Fruit fly (Drosophila melanogaster) whole organism, embryonic: Measurements from ENCODE around the gene CG14054.

Experiments
- Ada2b ChIP-seq: fragments of 200-800 bp; sonication (Bioruptor generic); IDR thresholded peaks from 2 replicates; pipeline ENCODE4 v1.3.6; 2022; ENCODE audit warnings: missing biosample characterization, missing genetic modification characterization
- Aef1 ChIP-seq: fragments of 200-800 bp; sonication (Bioruptor generic); IDR thresholded peaks from 3 replicates; pipeline ENCODE4 v1.3.6; 2022; ENCODE audit warnings: missing biosample characterization, missing genetic modification characterization
- BtbVII ChIP-seq: fragments of 200-800 bp; sonication (Bioruptor generic); optimal IDR thresholded peaks from 3 replicates; lab custom pipeline; 2017; ENCODE audit warnings: missing biosample characterization, mild to moderate bottlenecking, missing genetic modification characterization
- CG10209 ChIP-seq: fragments of 200-800 bp; sonication (Bioruptor generic); optimal IDR thresholded peaks from 3 replicates; lab custom pipeline; 2017; ENCODE audit warnings: missing biosample characterization, mild to moderate bottlenecking, missing genetic modification characterization, missing genetic modification reagents
- CG11085 ChIP-seq: fragments of 200-800 bp; sonication (Bioruptor generic); IDR thresholded peaks from 2 replicates; pipeline ENCODE4 v1.3.6; 2022; ENCODE audit warnings: missing biosample characterization, missing genetic modification characterization
- CG12942 ChIP-seq: fragments of 200-800 bp; sonication (Bioruptor generic); optimal IDR thresholded peaks from 3 replicates; lab custom pipeline; 2016; ENCODE audit warnings: missing biosample characterization, missing genetic modification characterization
- CG13424 ChIP-seq: fragments of 200-800 bp; sonication (Bioruptor generic); optimal IDR thresholded peaks from 2 replicates; lab custom pipeline; 2019; ENCODE audit warnings: missing biosample characterization, mild to moderate bottlenecking, missing genetic modification characterization, moderate library complexity
- CG1529 ChIP-seq: fragments of 200-800 bp; sonication (Bioruptor generic); optimal IDR thresholded peaks from 3 replicates; lab custom pipeline; 2018; ENCODE audit warnings: missing biosample characterization, missing genetic modification characterization
- CG16779 ChIP-seq: fragments of 200-800 bp; sonication (Bioruptor generic); IDR thresholded peaks from 2 replicates; pipeline ENCODE4 v1.3.6; 2022; ENCODE audit warnings: missing biosample characterization, missing genetic modification characterization
- CG17385 ChIP-seq: fragments of 200-800 bp; sonication (Bioruptor generic); optimal IDR thresholded peaks from 3 replicates; lab custom pipeline; 2018; ENCODE audit warnings: missing biosample characterization, mild to moderate bottlenecking, missing genetic modification characterization
- CG18011 ChIP-seq: fragments of 200-800 bp; sonication (Bioruptor generic); optimal IDR thresholded peaks from 2 replicates; lab custom pipeline; 2017; ENCODE audit warnings: missing biosample characterization, missing genetic modification characterization, mild to moderate bottlenecking, moderate library complexity, missing genotype
- CG2889 ChIP-seq: fragments of 200-800 bp; sonication (Bioruptor generic); IDR thresholded peaks from 3 replicates; pipeline ENCODE4 v1.3.6; 2022; ENCODE audit warnings: missing biosample characterization, missing genetic modification characterization
- CG3163 ChIP-seq: fragments of 200-800 bp; sonication (Bioruptor generic); optimal IDR thresholded peaks from 3 replicates; lab custom pipeline; 2016; ENCODE audit warnings: missing biosample characterization, missing genetic modification characterization
- CG32767 ChIP-seq: fragments of 200-800 bp; sonication (Bioruptor generic); IDR thresholded peaks from 2 replicates; pipeline ENCODE4 v1.3.6; 2022; ENCODE audit warnings: missing biosample characterization, missing genetic modification characterization
- CG34224 ChIP-seq: fragments of 200-800 bp; sonication (Bioruptor generic); IDR thresholded peaks from 3 replicates; pipeline ENCODE4 v1.3.6; 2022; ENCODE audit warnings: missing biosample characterization, missing genetic modification characterization; ENCODE audit not compliant: partially characterized antibody
- CG34422 ChIP-seq: fragments of 200-800 bp; sonication (Bioruptor generic); IDR thresholded peaks from 3 replicates; pipeline ENCODE4 v1.3.6; 2022; ENCODE audit warnings: missing biosample characterization, missing genetic modification characterization
- CG42726 ChIP-seq: fragments of 200-800 bp; sonication (Bioruptor generic); IDR thresholded peaks from 2 replicates; pipeline ENCODE4 v1.3.6; 2022; ENCODE audit warnings: missing biosample characterization, missing genetic modification characterization; ENCODE audit not compliant: partially characterized antibody
- CG4424 ChIP-seq: fragments of 200-800 bp; sonication (Bioruptor generic); optimal IDR thresholded peaks from 3 replicates; lab custom pipeline; 2016; ENCODE audit warnings: missing biosample characterization, missing genetic modification characterization
- CG6254 ChIP-seq: fragments of 200-800 bp; sonication (Bioruptor generic); optimal IDR thresholded peaks from 3 replicates; lab custom pipeline; 2017; ENCODE audit warnings: mild to moderate bottlenecking, missing biosample characterization, missing genetic modification reagents, missing genetic modification characterization
- CG6654 ChIP-seq: fragments of 200-800 bp; sonication (Bioruptor generic); optimal IDR thresholded peaks from 2 replicates; lab custom pipeline; 2017; ENCODE audit warnings: missing biosample characterization, mild to moderate bottlenecking, missing genetic modification characterization
- Deaf1 ChIP-seq: fragments of 200-800 bp; optimal IDR thresholded peaks from 3 replicates; lab custom pipeline; 2019; ENCODE audit warnings: missing biosample characterization, mild to moderate bottlenecking, missing genetic modification characterization, moderate library complexity
- Ets97D ChIP-seq: fragments of 200-800 bp; sonication (Bioruptor generic); optimal IDR thresholded peaks from 3 replicates; lab custom pipeline; 2016; ENCODE audit warnings: missing biosample characterization, missing genetic modification characterization
- HLHmδ ChIP-seq: fragments of 200-800 bp; sonication (Bioruptor generic); optimal IDR thresholded peaks from 2 replicates; lab custom pipeline; 2018; ENCODE audit warnings: missing biosample characterization, mild to moderate bottlenecking, missing genetic modification characterization, moderate library complexity
- Med ChIP-seq: fragments of 200-800 bp; sonication (Bioruptor generic); peaks from one replicate; lab custom pipeline; 2016; ENCODE audit warnings: missing biosample characterization, missing genetic modification characterization, mild to moderate bottlenecking, inconsistent platforms, moderate library complexity
- Side ChIP-seq: fragments of 200-800 bp; sonication (Bioruptor generic); optimal IDR thresholded peaks from 2 replicates; lab custom pipeline; 2016; ENCODE audit warnings: missing biosample characterization, missing genetic modification characterization
- ac ChIP-seq: fragments of 200-800 bp; sonication (Bioruptor generic); optimal IDR thresholded peaks from 3 replicates; lab custom pipeline; 2017; ENCODE audit warnings: missing biosample characterization, mild to moderate bottlenecking, missing genetic modification characterization
- ap ChIP-seq: fragments of 200-800 bp; sonication (Bioruptor generic); IDR thresholded peaks from 2 replicates; pipeline ENCODE4 v1.3.6; 2022; ENCODE audit warnings: missing biosample characterization, missing genetic modification characterization
- ara ChIP-seq: fragments of 200-800 bp; sonication (Bioruptor generic); IDR thresholded peaks from 2 replicates; pipeline ENCODE4 v1.3.6; 2022; ENCODE audit warnings: missing biosample characterization, missing genetic modification characterization
- bsh ChIP-seq, 2 experiments: fragments of 200-800 bp; sonication (Bioruptor generic); optimal IDR thresholded peaks; 2 replicates each; lab custom pipeline; 2017 to 2018; ENCODE audit warnings: mild to moderate bottlenecking in 2 of 2, missing biosample characterization in 2 of 2, missing genetic modification characterization in 2 of 2, moderate library complexity in 1 of 2
- cg ChIP-seq: fragments of 200-800 bp; sonication (Bioruptor generic); optimal IDR thresholded peaks from 3 replicates; lab custom pipeline; 2019; ENCODE audit warnings: missing biosample characterization, mild to moderate bottlenecking, missing genetic modification characterization, moderate library complexity
- chif ChIP-seq, 2 experiments: fragments of 200-800 bp; sonication (Bioruptor generic); optimal IDR thresholded peaks; 3 replicates each; lab custom pipeline; 2016; ENCODE audit warnings: missing biosample characterization in 2 of 2, missing genetic modification characterization in 2 of 2
- corto ChIP-seq: fragments of 200-800 bp; sonication (Bioruptor generic); optimal IDR thresholded peaks from 2 replicates; lab custom pipeline; 2016; ENCODE audit warnings: missing biosample characterization, mild to moderate bottlenecking, missing genetic modification characterization, moderate library complexity
- eyg ChIP-seq: fragments of 200-800 bp; sonication (Bioruptor generic); optimal IDR thresholded peaks from 3 replicates; lab custom pipeline; 2016; ENCODE audit warnings: missing biosample characterization, missing genetic modification characterization
- fd64A ChIP-seq: fragments of 200-800 bp; sonication (Bioruptor generic); optimal IDR thresholded peaks from 3 replicates; lab custom pipeline; 2018; ENCODE audit warnings: missing biosample characterization, mild to moderate bottlenecking, missing genetic modification characterization
- grau ChIP-seq: fragments of 200-800 bp; optimal IDR thresholded peaks from 3 replicates; lab custom pipeline; 2019; ENCODE audit warnings: missing biosample characterization, mild to moderate bottlenecking, missing genetic modification characterization, moderate library complexity
- hkb ChIP-seq, 2 experiments: fragments of 200-800 bp in 1 of 2; fragments of >200 bp in 1 of 2; sonication (Bioruptor generic) in 1 of 2; IDR thresholded peaks in 1 of 2; optimal IDR thresholded peaks in 1 of 2; 2 replicates each; pipeline versions ENCODE4 v1.3.6 to Lab custom; 2017 to 2022; ENCODE audit warnings: missing biosample characterization in 1 of 2, missing genetic modification characterization in 1 of 2
- hth ChIP-seq: fragments of >200 bp; optimal IDR thresholded peaks from 2 replicates; lab custom pipeline; 2017; ENCODE audit warnings: inconsistent platforms
- jigr1 ChIP-seq: fragments of 200-800 bp; sonication (Bioruptor generic); IDR thresholded peaks from 3 replicates; pipeline ENCODE4 v1.3.6; 2022; ENCODE audit warnings: missing biosample characterization, missing genetic modification characterization
- mam ChIP-seq: fragments of 200-800 bp; sonication (Bioruptor generic); optimal IDR thresholded peaks from 3 replicates; lab custom pipeline; 2016; ENCODE audit warnings: missing biosample characterization, missing genetic modification characterization
- nerfin-1 ChIP-seq: fragments of 200-800 bp; sonication (Bioruptor generic); optimal IDR thresholded peaks from 3 replicates; lab custom pipeline; 2019; ENCODE audit warnings: missing biosample characterization, mild to moderate bottlenecking, missing genetic modification characterization, moderate library complexity
- pb ChIP-seq: fragments of 200-800 bp; sonication (Bioruptor generic); optimal IDR thresholded peaks from 3 replicates; lab custom pipeline; 2016; ENCODE audit warnings: missing biosample characterization, missing genetic modification characterization
- pita ChIP-seq: fragments of 200-800 bp; sonication (Bioruptor generic); optimal IDR thresholded peaks from 2 replicates; lab custom pipeline; 2017; ENCODE audit warnings: missing biosample characterization, mild to moderate bottlenecking, missing genetic modification characterization
- scrt ChIP-seq: fragments of 200-800 bp; sonication (Bioruptor generic); optimal IDR thresholded peaks from 2 replicates; lab custom pipeline; 2018; ENCODE audit warnings: missing biosample characterization, mild to moderate bottlenecking, missing genetic modification characterization, moderate library complexity
- shn ChIP-seq: fragments of 200-800 bp; sonication (Bioruptor generic); optimal IDR thresholded peaks from 3 replicates; lab custom pipeline; 2016; ENCODE audit warnings: missing biosample characterization, missing genetic modification characterization
- ssp ChIP-seq: fragments of 200-800 bp; sonication (Bioruptor generic); IDR thresholded peaks from 2 replicates; pipeline ENCODE4 v1.3.6; 2022; ENCODE audit warnings: missing biosample characterization, missing genetic modification characterization
- tin ChIP-seq: fragments of 200-800 bp; sonication (Bioruptor generic); optimal IDR thresholded peaks from 3 replicates; lab custom pipeline; 2016; ENCODE audit warnings: missing biosample characterization, missing genetic modification characterization
- twi ChIP-seq: fragments of 200-800 bp; optimal IDR thresholded peaks from 2 replicates; lab custom pipeline; 2019; ENCODE audit warnings: missing biosample characterization, mild to moderate bottlenecking, missing genetic modification characterization, moderate library complexity
- unpg ChIP-seq: fragments of 200-800 bp; sonication (Bioruptor generic); optimal IDR thresholded peaks from 3 replicates; lab custom pipeline; 2018; ENCODE audit warnings: missing biosample characterization, mild to moderate bottlenecking, missing genetic modification characterization, moderate library complexity
- wdn ChIP-seq: fragments of 200-800 bp; sonication (Bioruptor generic); IDR thresholded peaks from 2 replicates; pipeline ENCODE4 v1.3.6; 2022; ENCODE audit warnings: missing biosample characterization, missing genetic modification characterization
- zfh1 ChIP-seq: fragments of 200-800 bp; sonication (Bioruptor generic); IDR thresholded peaks from 3 replicates; pipeline ENCODE4 v1.3.6; 2022; ENCODE audit warnings: missing biosample characterization, missing genetic modification characterization

CG14054 gene

DNA sequence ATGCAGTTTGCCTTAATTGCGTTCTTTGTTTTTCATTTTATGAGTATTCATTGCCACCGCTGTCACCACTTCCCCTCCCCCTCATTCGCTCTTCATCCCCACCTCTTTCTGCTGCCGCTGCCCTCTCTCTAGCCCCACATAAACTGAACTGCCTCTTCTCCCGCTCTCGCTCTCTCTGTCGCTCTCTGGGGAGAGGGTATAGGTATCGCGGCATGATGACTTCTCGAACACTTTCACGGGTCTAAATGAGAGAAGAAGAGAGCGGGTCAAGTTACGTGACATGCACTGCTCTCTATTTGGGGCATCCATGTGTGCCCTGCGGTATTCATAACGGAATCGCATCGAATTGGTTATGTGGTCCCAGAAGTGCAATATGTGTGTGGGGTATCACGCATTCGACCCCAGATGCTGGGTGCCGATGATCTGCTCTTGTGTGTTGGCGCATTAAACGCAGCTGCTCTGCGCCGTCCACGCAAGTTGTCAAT, 17.6 kb upstream of the CG14054 start (continued):
- TF ChIP-seq chif (GFP tag; optimal IDR thresholded peaks at IDR 0.05; lab: Kevin White, UChicago) = peak; percentile 80 to 85
- peak; percentile 77 for TF ChIP-seq Ada2b (GFP tag; lab: Robert Waterston, UW)
- TF ChIP-seq CG2889 (GFP tag; lab: Robert Waterston, UW) = peak; percentile 56; the same call in 1 of the 3 replicates
- peak; percentile 88 for TF ChIP-seq zfh1
- TF ChIP-seq nerfin-1 (tag; lab: Kevin White, UChicago) = peak; percentile 48
- TF ChIP-seq CG1529 = peak; percentile 85
- peak; percentile 48 for TF ChIP-seq scrt
- TF ChIP-seq ssp (GFP tag; lab: Robert Waterston, UW) = peak; percentile 72
- TF ChIP-seq CG6254 = peak; percentile 73
- no peak for TF ChIP-seq cg (GFP tag; lab: Kevin White, UChicago)
- TF ChIP-seq mam (GFP tag; lab: Kevin White, UChicago) = peak; percentile 84
- TF ChIP-seq fd64A (GFP tag; lab: Kevin White, UChicago) = peak; percentile 61
- TF ChIP-seq CG13424 (tag; lab: Kevin White, UChicago) = peak; percentile 73
- peak; percentile 69 for TF ChIP-seq CG10209 (GFP tag; lab: Kevin White, UChicago)
- no peak for TF ChIP-seq CG42726 (GFP tag; lab: Robert Waterston, UW)
- TF ChIP-seq hth (lab: Kevin White, UChicago) = no peak
- peak; percentile 82 for TF ChIP-seq Aef1 (GFP tag; lab: Robert Waterston, UW)
- TF ChIP-seq Deaf1 (tag; lab: Kevin White, UChicago) = peak; percentile 44
- TF ChIP-seq Ets97D (GFP tag; lab: Kevin White, UChicago) = peak; percentile 63
- TF ChIP-seq CG16779 (GFP tag; lab: Robert Waterston, UW) = no peak
- peak; percentile 77 for TF ChIP-seq corto (GFP tag; lab: Kevin White, UChicago)
- peak; percentile 83 for TF ChIP-seq unpg (GFP tag; lab: Kevin White, UChicago)
- peak; percentile 74 for TF ChIP-seq grau (tag; lab: Kevin White, UChicago)
- peak; percentile 50; the same call in 1 of the 2 replicates for TF ChIP-seq CG11085
- peak; percentile 41 for TF ChIP-seq CG6654
- TF ChIP-seq ara (GFP tag; lab: Robert Waterston, UW) = peak; percentile 84
- TF ChIP-seq ap = peak; percentile 82
- TF ChIP-seq CG34422 (GFP tag; lab: Robert Waterston, UW) = peak; percentile 89
- TF ChIP-seq jigr1 (GFP tag; lab: Robert Waterston, UW) = peak; percentile 76; the same call in 2 of the 3 replicates
- TF ChIP-seq HLHmδ (GFP tag; lab: Kevin White, UChicago) = no peak
- peak; percentile 68 for TF ChIP-seq CG4424
- TF ChIP-seq CG17385 (GFP tag; lab: Kevin White, UChicago) = peak; percentile 78
- peak; percentile 70 for TF ChIP-seq ac (GFP tag; lab: Kevin White, UChicago)
- peak; percentile 97 for TF ChIP-seq Med (GFP tag; lab: Kevin White, UChicago)
- TF ChIP-seq tin (GFP tag; lab: Kevin White, UChicago) = peak; percentile 82
- TF ChIP-seq CG18011 = peak; percentile 50
- peak; percentile 78 for TF ChIP-seq CG32767 (GFP tag; lab: Robert Waterston, UW)
- TF ChIP-seq twi (tag; lab: Kevin White, UChicago) = peak; percentile 63
- no peak for TF ChIP-seq hkb (optimal IDR thresholded peaks at IDR 0.05; lab: Kevin White, UChicago)
- peak; percentile 91 for TF ChIP-seq hkb (GFP tag; IDR thresholded peaks at IDR 0.05; lab: Robert Waterston, UW)
- TF ChIP-seq CG12942 (GFP tag; lab: Kevin White, UChicago) = peak; percentile 76
- TF ChIP-seq wdn = peak; percentile 75; the same call in 1 of the 2 replicates
- peak; percentile 83 to 88 for TF ChIP-seq bsh (GFP tag; optimal IDR thresholded peaks at IDR 0.05; lab: Kevin White, UChicago)
- peak; percentile 81 for TF ChIP-seq shn (GFP tag; lab: Kevin White, UChicago)
- peak; percentile 83 for TF ChIP-seq pb (GFP tag; lab: Kevin White, UChicago)
- no peak for TF ChIP-seq pita (GFP tag; lab: Kevin White, UChicago)
- peak; percentile 75 for TF ChIP-seq CG3163
- TF ChIP-seq BtbVII (GFP tag; lab: Kevin White, UChicago) = peak; percentile 55
- peak; percentile 82 for TF ChIP-seq Side (GFP tag; lab: Kevin White, UChicago)
- peak; percentile 79 for TF ChIP-seq eyg (GFP tag; lab: Kevin White, UChicago)
- TF ChIP-seq CG34224 (GFP tag; lab: Robert Waterston, UW) = no peak
